Worm (Caenorhabditis elegans) whole organism, L4/young adult: Measurements from ENCODE around the gene fipr-19.

Source experiments
- W03F9.2 ChIP-seq: fragments of 150-350 bp; optimal IDR thresholded peaks from 2 replicates; lab custom pipeline; 2014; ENCODE audit warnings: missing biosample characterization, missing genetic modification characterization
- him-1 ChIP-seq: sonication (generic microtip); optimal IDR thresholded peaks from 2 replicates; lab custom pipeline; 2016; ENCODE audit warnings: missing genotype, missing genetic modification reagents, missing genetic modification characterization, missing compliant biosample characterization

- no peak for TF ChIP-seq W03F9.2 (tag; lab: Kevin White, UChicago)
- no peak for TF ChIP-seq him-1 (tag; lab: Kevin White, UChicago)
Measured at ce11 chrIII:7460018-7460417, 1.3 kb upstream of the fipr-19 start, which contains the start of gene mls-1.
